Worm (Caenorhabditis elegans): Measurements from ENCODE around the gene cbd-1.

DNA sequence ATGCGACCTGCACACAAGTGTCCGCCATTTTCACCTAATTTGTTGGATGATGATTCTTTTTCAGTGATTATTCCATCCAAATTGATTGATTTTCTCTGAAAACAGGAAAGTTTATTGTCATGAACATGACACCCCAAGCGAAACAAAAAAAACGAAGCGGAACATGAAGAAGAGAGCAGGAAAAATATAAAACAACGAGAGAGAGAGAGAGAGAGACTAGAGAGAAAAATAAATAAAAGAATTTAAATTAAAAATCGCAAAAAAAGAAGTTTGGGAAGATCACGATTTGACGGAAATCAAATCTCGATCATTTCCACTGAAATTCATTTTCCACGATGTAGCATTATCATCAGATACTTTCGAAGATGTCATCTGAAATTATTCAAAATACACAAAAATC, 13.0 kb upstream of the cbd-1 start, which contains the start of gene klp-12:
- TF ChIP-seq T26A5.8 (tag; optimal IDR thresholded peaks at IDR 0.05) (no peak), F49E8.2 (tag; optimal IDR thresholded peaks at IDR 0.05; ENCODE audit: insufficient read depth) (no peak), B0019.2 (GFP tag; conservative IDR thresholded peaks at IDR 0.05) (no peak), F10E7.11 (tag; optimal IDR thresholded peaks at IDR 0.05) (no peak), nfya-2 (GFP tag; IDR thresholded peaks at IDR 0.05) (no peak), T07F8.4 (tag; optimal IDR thresholded peaks at IDR 0.05) (no peak), C06A6.2 (GFP tag; conservative IDR thresholded peaks at IDR 0.05) (no peak), sea-2 (GFP tag; IDR thresholded peaks at IDR 0.05) (no peak), lsy-27 (tag; optimal IDR thresholded peaks at IDR 0.05; ENCODE audit: borderline replicate concordance, insufficient read depth) (no peak), lsl-1 (GFP tag; optimal IDR thresholded peaks at IDR 0.05) (no peak), unc-62 (GFP tag; optimal IDR thresholded peaks at IDR 0.05) (no peak), snpc-4 (GFP tag; optimal IDR thresholded peaks at IDR 0.05) (no peak), snpc-4 (tag; optimal IDR thresholded peaks at IDR 0.05) (no peak), F52B5.7 (tag; optimal IDR thresholded peaks at IDR 0.05) (no peak), madf-6 (GFP tag; IDR thresholded peaks at IDR 0.05) (no peak)
